Fruit fly (Drosophila melanogaster): ENCODE measurements around the gene Sur-8.

Sur-8 gene

DNA sequence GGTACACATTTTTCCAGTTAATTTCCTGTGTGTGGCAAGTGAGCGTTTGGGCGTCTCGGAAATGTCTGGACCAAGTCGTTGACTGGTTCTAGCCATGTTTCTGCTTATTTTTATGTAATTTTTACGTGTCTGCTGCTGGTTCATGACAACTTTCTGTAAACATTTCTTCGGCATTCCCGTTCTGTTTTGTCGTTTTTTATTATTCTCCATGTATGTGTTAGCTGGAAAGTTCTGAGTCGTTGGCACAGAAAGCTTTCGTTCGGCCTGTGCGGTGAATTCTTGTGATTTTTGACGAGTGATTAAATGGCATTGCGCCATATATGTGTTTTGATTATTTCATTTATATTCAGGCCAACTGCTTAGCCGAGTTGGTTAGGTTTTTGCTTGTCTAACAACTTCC lies 23.9 kb upstream of the Sur-8 start:
- TF ChIP-seq psq (GFP tag; optimal IDR thresholded peaks at IDR 0.05) (no peak), HLH106 (tag; optimal IDR thresholded peaks at IDR 0.05) (no peak), CrebA (GFP tag; optimal IDR thresholded peaks at IDR 0.05; ENCODE audit: borderline replicate concordance) (no peak), Jra (GFP tag; optimal IDR thresholded peaks at IDR 0.05) (no peak), br (GFP tag; optimal IDR thresholded peaks at IDR 0.05) (no peak), Myc (optimal IDR thresholded peaks at IDR 0.05) (no peak), CG32264 (GFP tag; optimal IDR thresholded peaks at IDR 0.05) (no peak), Hr83 (GFP tag; optimal IDR thresholded peaks at IDR 0.05; ENCODE audit: poor library complexity, severe bottlenecking) (no peak), Mio (GFP tag; optimal IDR thresholded peaks at IDR 0.05) (no peak), dl (GFP tag; optimal IDR thresholded peaks at IDR 0.05; ENCODE audit: insufficient read depth in 1 of 2, partially characterized antibody in 2 of 2) (no peak), Dif (GFP tag; optimal IDR thresholded peaks at IDR 0.05; ENCODE audit: partially characterized antibody) (no peak), lola (GFP tag; optimal IDR thresholded peaks at IDR 0.05) (no peak), Rel (GFP tag; optimal IDR thresholded peaks at IDR 0.05) (no peak), Rel (tag; optimal IDR thresholded peaks at IDR 0.05) (no peak), brk (GFP tag; optimal IDR thresholded peaks at IDR 0.05) (no peak), ey (GFP tag; optimal IDR thresholded peaks at IDR 0.05) (no peak), Sp1 (GFP tag; optimal IDR thresholded peaks at IDR 0.05) (no peak), pan (optimal IDR thresholded peaks at IDR 0.05) (no peak), N (GFP tag; optimal IDR thresholded peaks at IDR 0.05) (no peak), Dfd (GFP tag; optimal IDR thresholded peaks at IDR 0.05) (no peak)

DNA sequence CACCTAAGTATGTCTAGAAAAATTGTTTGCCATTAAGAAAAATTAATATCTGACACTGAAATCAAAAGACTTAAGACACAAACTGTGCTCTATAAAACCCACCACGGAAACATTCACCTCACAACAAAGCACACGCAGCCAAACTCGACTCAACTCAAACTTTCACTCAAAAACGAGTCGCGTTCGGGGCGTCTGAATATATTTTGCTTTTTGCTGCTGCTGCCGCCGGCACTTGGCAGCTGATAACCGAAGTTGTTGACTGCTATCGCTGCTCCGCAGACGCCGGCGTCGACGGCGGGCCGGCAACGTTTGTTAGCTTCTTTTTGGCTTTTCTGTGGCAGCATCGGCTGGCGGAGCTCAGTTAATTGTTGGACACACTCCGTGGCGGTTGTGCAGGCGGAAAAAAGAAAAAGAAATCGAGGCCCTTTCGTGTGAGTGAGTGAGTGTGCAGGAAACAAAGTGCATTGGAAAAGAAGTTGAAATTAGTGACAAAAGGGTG lies 23.2 kb upstream of the Sur-8 start, which contains the start of gene cysu:
TSS of gene cysu (plus strand) at position 352 of the 499 bp plus-strand sequence.
- TF ChIP-seq CrebA (GFP tag; optimal IDR thresholded peaks at IDR 0.05; ENCODE audit: borderline replicate concordance) (no peak), N (GFP tag; optimal IDR thresholded peaks at IDR 0.05) (no peak), Hr78 (GFP tag; optimal IDR thresholded peaks at IDR 0.05) (no peak), Sp1 (GFP tag; optimal IDR thresholded peaks at IDR 0.05) (no peak), Rel (GFP tag; optimal IDR thresholded peaks at IDR 0.05) (no peak), Rel (tag; optimal IDR thresholded peaks at IDR 0.05) (no peak), tai (GFP tag; optimal IDR thresholded peaks at IDR 0.05) (no peak), psq (GFP tag; optimal IDR thresholded peaks at IDR 0.05) (no peak), Myc (optimal IDR thresholded peaks at IDR 0.05) (no peak), dmrt93B (GFP tag; optimal IDR thresholded peaks at IDR 0.05) (no peak), Hnf4 (GFP tag; optimal IDR thresholded peaks at IDR 0.05) (no peak), Mio (GFP tag; optimal IDR thresholded peaks at IDR 0.05) (no peak)

DNA sequence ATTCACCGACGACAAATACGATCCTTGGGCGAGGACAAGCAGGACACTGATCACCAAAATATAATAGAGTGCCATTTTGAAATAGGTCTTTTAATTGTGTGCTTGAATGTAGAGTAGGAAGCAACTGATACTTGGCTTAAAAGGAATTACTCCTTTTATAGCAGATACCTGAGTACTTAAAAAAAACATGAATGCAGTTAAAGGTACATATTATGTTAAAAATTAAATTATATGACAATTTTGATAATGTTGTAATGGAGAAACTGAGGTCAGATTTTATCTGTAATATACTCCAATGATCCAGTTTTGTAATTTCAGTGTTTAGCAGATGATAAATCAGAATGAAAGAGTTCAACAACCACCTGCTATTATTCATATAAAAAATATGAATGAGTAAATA lies 19.8 kb upstream of the Sur-8 start, which contains the start of gene CG14332:
TSS of gene CG14332 (minus strand) at position 101 of the 400 bp plus-strand sequence.
- TF ChIP-seq ey (GFP tag; optimal IDR thresholded peaks at IDR 0.05) (no peak), brk (GFP tag; optimal IDR thresholded peaks at IDR 0.05) (no peak), Hr83 (GFP tag; optimal IDR thresholded peaks at IDR 0.05; ENCODE audit: poor library complexity, severe bottlenecking) (no peak), CG32264 (GFP tag; optimal IDR thresholded peaks at IDR 0.05) (no peak), lola (GFP tag; optimal IDR thresholded peaks at IDR 0.05) (no peak), usp (GFP tag; optimal IDR thresholded peaks at IDR 0.05) (no peak), dl (GFP tag; optimal IDR thresholded peaks at IDR 0.05; ENCODE audit: insufficient read depth in 1 of 2, partially characterized antibody in 2 of 2) (no peak), HLH106 (tag; optimal IDR thresholded peaks at IDR 0.05) (no peak), tai (GFP tag; optimal IDR thresholded peaks at IDR 0.05) (no peak), pan (optimal IDR thresholded peaks at IDR 0.05) (no peak), dsf (GFP tag; optimal IDR thresholded peaks at IDR 0.05; ENCODE audit: borderline replicate concordance) (no peak)

DNA sequence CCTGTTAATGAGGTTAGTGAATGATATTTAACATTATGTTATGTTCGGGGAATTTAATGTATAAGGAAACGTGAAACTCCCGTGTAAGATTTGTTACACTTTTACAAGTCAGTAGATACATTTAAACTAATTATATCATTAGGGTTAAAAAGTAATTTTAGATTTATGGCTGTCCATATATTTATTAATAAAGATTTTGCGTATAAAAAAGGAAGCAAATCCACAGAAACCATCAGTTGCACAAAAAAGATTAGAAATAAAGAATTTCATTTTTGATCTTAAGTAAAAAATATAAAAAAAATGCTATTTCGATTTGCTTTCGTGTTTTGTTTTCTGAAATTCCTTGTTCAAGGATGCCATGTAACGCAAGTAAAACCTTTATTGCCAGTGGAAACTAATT lies 18.0 kb upstream of the Sur-8 start, which contains the start of gene CG42835:
TSS of gene CG42835 (plus strand) at position 301 of the 400 bp plus-strand sequence.
- no peak for TF ChIP-seq lola (GFP tag; optimal IDR thresholded peaks at IDR 0.05)

DNA sequence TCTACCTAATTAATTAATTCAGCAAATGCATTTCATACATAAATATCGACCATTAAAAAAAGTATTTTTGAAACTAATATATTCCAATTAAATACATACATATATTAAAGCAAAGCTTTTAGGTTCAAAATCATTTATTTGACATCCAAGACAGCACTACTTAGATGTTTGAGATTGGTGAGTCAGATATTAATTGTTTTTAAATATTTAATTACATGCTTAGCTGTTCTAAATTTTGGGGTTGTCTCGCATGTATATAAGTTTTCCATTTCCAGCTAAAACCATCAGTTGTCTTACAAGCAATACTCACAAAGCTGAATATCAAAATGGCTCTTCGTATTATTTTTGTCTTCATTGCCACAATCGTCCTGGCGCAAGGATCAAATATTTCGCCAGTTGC lies 16.1 kb upstream of the Sur-8 start, which contains the start of gene CG42834:
TSS of gene CG42834 (plus strand) at position 301 of the 400 bp plus-strand sequence.
- TF ChIP-seq CrebA (GFP tag; optimal IDR thresholded peaks at IDR 0.05; ENCODE audit: borderline replicate concordance) (no peak), Sp1 (GFP tag; optimal IDR thresholded peaks at IDR 0.05) (no peak)

DNA sequence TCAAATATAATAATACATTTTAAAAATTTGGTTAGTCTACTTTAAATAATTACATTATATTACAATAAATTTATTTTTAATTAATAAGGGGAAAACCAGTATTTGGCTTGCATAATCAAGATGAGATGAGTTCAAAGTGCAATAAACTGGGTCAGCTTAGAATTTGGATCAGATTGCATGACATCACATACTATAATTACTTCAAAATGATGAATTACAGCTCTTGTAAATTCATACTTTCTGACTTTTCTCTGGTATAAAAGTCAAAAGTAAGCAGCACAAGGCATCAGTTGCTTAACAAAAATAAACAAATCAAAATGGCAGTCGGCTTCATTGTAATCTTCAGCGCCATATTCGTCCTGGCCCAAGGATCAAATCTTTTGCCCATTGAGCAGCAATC lies 14.9 kb upstream of the Sur-8 start, which contains the start of gene CG33333:
TSS of gene CG33333 (plus strand) at position 301 of the 400 bp plus-strand sequence.
- TF ChIP-seq tai (GFP tag; optimal IDR thresholded peaks at IDR 0.05): no peak
- no peak for TF ChIP-seq sage (GFP tag; optimal IDR thresholded peaks at IDR 0.05)
- no peak for TF ChIP-seq CG9705 (GFP tag; optimal IDR thresholded peaks at IDR 0.05)
- TF ChIP-seq brk (GFP tag; optimal IDR thresholded peaks at IDR 0.05): no peak
- TF ChIP-seq Hr78 (GFP tag; optimal IDR thresholded peaks at IDR 0.05): no peak
- no peak for TF ChIP-seq ey (GFP tag; optimal IDR thresholded peaks at IDR 0.05)
- TF ChIP-seq OdsH (GFP tag; optimal IDR thresholded peaks at IDR 0.05): no peak
- no peak for TF ChIP-seq psq (GFP tag; optimal IDR thresholded peaks at IDR 0.05)
